Worm (Caenorhabditis elegans): ENCODE data around the gene F43E2.1.

DNA sequence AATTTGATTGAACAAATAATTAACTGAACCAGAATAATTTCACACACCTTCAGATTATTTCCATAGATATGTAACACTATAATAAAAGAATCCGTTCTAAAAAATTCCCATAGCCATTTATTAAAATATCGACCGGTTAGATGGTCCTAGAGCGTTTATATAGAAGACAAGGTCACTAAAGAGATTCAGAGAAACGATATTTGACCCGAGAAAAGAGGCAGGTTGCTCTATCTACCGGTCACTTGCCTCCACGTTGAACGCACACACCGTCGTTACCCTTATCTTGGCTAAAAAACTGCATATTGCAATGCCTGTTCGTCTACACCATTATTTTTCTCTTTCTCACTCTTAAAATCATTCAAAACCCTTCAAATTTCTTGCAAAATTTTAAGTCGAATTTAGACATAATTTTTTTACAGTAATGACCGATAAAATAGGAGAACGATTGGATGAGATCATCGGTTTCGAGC, 6.1 kb downstream of the F43E2.1 start, which contains the start of gene C07D10.5:
- TF ChIP-seq ceh-28 (tag; optimal IDR thresholded peaks at IDR 0.05) (no peak), unc-130 (GFP tag; optimal IDR thresholded peaks at IDR 0.05) (no peak), unc-39 (tag; optimal IDR thresholded peaks at IDR 0.05) (no peak), mep-1 (tag; optimal IDR thresholded peaks at IDR 0.05) (no peak)

Data from whole organism, L4 larva.